Fruit fly (Drosophila melanogaster) whole organism, embryonic: ENCODE data around the gene Acn.

ENCODE experiments used
- Adf1 ChIP-seq: fragments of 200-800 bp; sonication (Bioruptor generic); IDR thresholded peaks from 2 replicates; pipeline ENCODE4 v1.3.6; 2022; ENCODE audit warnings: missing biosample characterization, missing genetic modification characterization
- CG12942 ChIP-seq: fragments of 200-800 bp; sonication (Bioruptor generic); optimal IDR thresholded peaks from 3 replicates; lab custom pipeline; 2016; ENCODE audit warnings: missing biosample characterization, missing genetic modification characterization
- CG1529 ChIP-seq: fragments of 200-800 bp; sonication (Bioruptor generic); optimal IDR thresholded peaks from 3 replicates; lab custom pipeline; 2018; ENCODE audit warnings: missing biosample characterization, missing genetic modification characterization
- CG17829 ChIP-seq: fragments of 200-800 bp; optimal IDR thresholded peaks from 2 replicates; lab custom pipeline; 2019; ENCODE audit warnings: missing biosample characterization, mild to moderate bottlenecking, missing genetic modification characterization, moderate library complexity
- CG18011 ChIP-seq: fragments of 200-800 bp; sonication (Bioruptor generic); optimal IDR thresholded peaks from 2 replicates; lab custom pipeline; 2017; ENCODE audit warnings: missing biosample characterization, missing genetic modification characterization, mild to moderate bottlenecking, moderate library complexity, missing genotype
- CG18764 ChIP-seq: fragments of 200-800 bp; sonication (Bioruptor generic); optimal IDR thresholded peaks from 3 replicates; lab custom pipeline; 2016; ENCODE audit warnings: missing biosample characterization, missing genetic modification characterization
- CG2712 ChIP-seq: fragments of 200-800 bp; optimal IDR thresholded peaks from 3 replicates; lab custom pipeline; 2019; ENCODE audit warnings: missing biosample characterization, mild to moderate bottlenecking, missing genetic modification characterization, moderate library complexity
- CG30403 ChIP-seq: fragments of 200-800 bp; sonication (Bioruptor generic); optimal IDR thresholded peaks from 3 replicates; lab custom pipeline; 2016; ENCODE audit warnings: missing biosample characterization, missing genetic modification characterization
- CG3407 ChIP-seq: fragments of 200-800 bp; sonication (Bioruptor generic); optimal IDR thresholded peaks from 2 replicates; lab custom pipeline; 2018; ENCODE audit warnings: missing biosample characterization, mild to moderate bottlenecking, missing genetic modification characterization
- CG34422 ChIP-seq: fragments of 200-800 bp; sonication (Bioruptor generic); IDR thresholded peaks from 3 replicates; pipeline ENCODE4 v1.3.6; 2022; ENCODE audit warnings: missing biosample characterization, missing genetic modification characterization
- CG3995 ChIP-seq: fragments of 200-800 bp; sonication (Bioruptor generic); optimal IDR thresholded peaks from 3 replicates; lab custom pipeline; 2016; ENCODE audit warnings: missing biosample characterization, missing genetic modification characterization
- CG4282 ChIP-seq: fragments of 200-800 bp; sonication (Bioruptor generic); optimal IDR thresholded peaks from 2 replicates; lab custom pipeline; 2016; ENCODE audit warnings: missing biosample characterization, missing genetic modification characterization
- CG6254 ChIP-seq: fragments of 200-800 bp; sonication (Bioruptor generic); optimal IDR thresholded peaks from 3 replicates; lab custom pipeline; 2017; ENCODE audit warnings: mild to moderate bottlenecking, missing biosample characterization, missing genetic modification reagents, missing genetic modification characterization
- CG7357 ChIP-seq: fragments of 200-800 bp; sonication (Bioruptor generic); IDR thresholded peaks from 3 replicates; pipeline ENCODE4 v1.3.6; 2022; ENCODE audit warnings: missing biosample characterization, missing genetic modification characterization
- CG7745 ChIP-seq: fragments of 200-800 bp; sonication (Bioruptor generic); optimal IDR thresholded peaks from 2 replicates; lab custom pipeline; 2018; ENCODE audit warnings: missing biosample characterization, mild to moderate bottlenecking, missing genetic modification characterization, moderate library complexity
- CG8478 ChIP-seq: fragments of >200 bp; optimal IDR thresholded peaks from 2 replicates; lab custom pipeline; 2018
- CG9437 ChIP-seq: fragments of 200-800 bp; sonication (Bioruptor generic); optimal IDR thresholded peaks from 2 replicates; lab custom pipeline; 2018; ENCODE audit warnings: missing biosample characterization, mild to moderate bottlenecking, missing genetic modification characterization
- CG9609 ChIP-seq: fragments of 200-800 bp; sonication (Bioruptor generic); optimal IDR thresholded peaks from 3 replicates; lab custom pipeline; 2016; ENCODE audit warnings: missing biosample characterization, missing genetic modification characterization
- CrebB ChIP-seq: fragments of 200-800 bp; sonication (Bioruptor generic); optimal IDR thresholded peaks from 3 replicates; lab custom pipeline; 2018; ENCODE audit warnings: missing biosample characterization, mild to moderate bottlenecking, missing genetic modification characterization
- H15 ChIP-seq: fragments of 200-800 bp; sonication (Bioruptor generic); IDR thresholded peaks from 3 replicates; pipeline ENCODE4 v1.3.6; 2022; ENCODE audit warnings: missing biosample characterization, missing genetic modification characterization
- Lim3 ChIP-seq: fragments of 200-800 bp; sonication (Bioruptor generic); IDR thresholded peaks from 2 replicates; pipeline ENCODE4 v1.3.6; 2022; ENCODE audit warnings: missing biosample characterization, missing genetic modification characterization
- MESR4 ChIP-seq: fragments of 200-800 bp; sonication (Bioruptor generic); optimal IDR thresholded peaks from 2 replicates; lab custom pipeline; 2018; ENCODE audit warnings: missing biosample characterization, mild to moderate bottlenecking, missing genetic modification characterization, moderate library complexity
- MTF-1 ChIP-seq: fragments of 200-800 bp; sonication (Bioruptor generic); optimal IDR thresholded peaks from 2 replicates; lab custom pipeline; 2018; ENCODE audit warnings: missing biosample characterization, mild to moderate bottlenecking, missing genetic modification characterization, borderline replicate concordance
- Nf-YA ChIP-seq: fragments of 200-800 bp; sonication (Bioruptor generic); IDR thresholded peaks from 2 replicates; pipeline ENCODE4 v1.3.6; 2022; ENCODE audit warnings: missing biosample characterization, missing genetic modification characterization
- Pdp1 ChIP-seq, 2 experiments: fragments of 200-800 bp; sonication (Bioruptor generic); optimal IDR thresholded peaks; 3 replicates each; lab custom pipeline; 2016; ENCODE audit warnings: missing biosample characterization in 2 of 2, missing genetic modification characterization in 2 of 2, mild to moderate bottlenecking in 1 of 2, moderate library complexity in 1 of 2
- Scr ChIP-seq: fragments of 200-800 bp; sonication (Bioruptor generic); IDR thresholded peaks from 2 replicates; pipeline ENCODE4 v1.3.6; 2022; ENCODE audit warnings: missing biosample characterization, missing genetic modification characterization; ENCODE audit not compliant: partially characterized antibody
- Side ChIP-seq: fragments of 200-800 bp; sonication (Bioruptor generic); optimal IDR thresholded peaks from 2 replicates; lab custom pipeline; 2016; ENCODE audit warnings: missing biosample characterization, missing genetic modification characterization
- Xbp1 ChIP-seq: fragments of 200-800 bp; sonication (Bioruptor generic); optimal IDR thresholded peaks from 3 replicates; lab custom pipeline; 2016; ENCODE audit warnings: missing biosample characterization, mild to moderate bottlenecking, missing genetic modification characterization
- ara ChIP-seq: fragments of 200-800 bp; sonication (Bioruptor generic); IDR thresholded peaks from 2 replicates; pipeline ENCODE4 v1.3.6; 2022; ENCODE audit warnings: missing biosample characterization, missing genetic modification characterization
- ase ChIP-seq: fragments of 200-800 bp; sonication (Bioruptor generic); IDR thresholded peaks from 3 replicates; pipeline ENCODE4 v1.3.6; 2022; ENCODE audit warnings: missing biosample characterization, missing genetic modification characterization
- caup ChIP-seq: fragments of 200-800 bp; sonication (Bioruptor generic); optimal IDR thresholded peaks from 3 replicates; lab custom pipeline; 2017; ENCODE audit warnings: missing biosample characterization, mild to moderate bottlenecking, missing genetic modification characterization, moderate library complexity; ENCODE audit not compliant: severe bottlenecking
- cg ChIP-seq: fragments of 200-800 bp; sonication (Bioruptor generic); optimal IDR thresholded peaks from 3 replicates; lab custom pipeline; 2019; ENCODE audit warnings: missing biosample characterization, mild to moderate bottlenecking, missing genetic modification characterization, moderate library complexity
- chif ChIP-seq, 2 experiments: fragments of 200-800 bp; sonication (Bioruptor generic); optimal IDR thresholded peaks; 3 replicates each; lab custom pipeline; 2016; ENCODE audit warnings: missing biosample characterization in 2 of 2, missing genetic modification characterization in 2 of 2
- chinmo ChIP-seq: fragments of 200-800 bp; sonication (Bioruptor generic); IDR thresholded peaks from 4 replicates; pipeline ENCODE4 v1.3.6; 2022; ENCODE audit warnings: missing biosample characterization, missing genetic modification characterization; ENCODE audit not compliant: partially characterized antibody
- dati ChIP-seq: fragments of 200-800 bp; sonication (Bioruptor generic); IDR thresholded peaks from 2 replicates; pipeline ENCODE4 v1.3.6; 2022; ENCODE audit warnings: missing biosample characterization, missing genetic modification characterization
- fd96Cb ChIP-seq: fragments of 200-800 bp; sonication (Bioruptor generic); optimal IDR thresholded peaks from 2 replicates; lab custom pipeline; 2018; ENCODE audit warnings: missing biosample characterization, mild to moderate bottlenecking, missing genetic modification characterization, moderate library complexity
- fru ChIP-seq: fragments of >200 bp; optimal IDR thresholded peaks from 2 replicates; lab custom pipeline; 2017
- gsb ChIP-seq: fragments of 200-800 bp; sonication (Bioruptor generic); IDR thresholded peaks from 2 replicates; pipeline ENCODE4 v1.3.6; 2022; ENCODE audit warnings: missing biosample characterization, missing genetic modification characterization
- h ChIP-seq: fragments of >200 bp; optimal IDR thresholded peaks from 2 replicates; lab custom pipeline; 2017
- inv ChIP-seq: fragments of 200-800 bp; sonication (Bioruptor generic); IDR thresholded peaks from 2 replicates; pipeline ENCODE4 v1.3.6; 2022; ENCODE audit warnings: missing biosample characterization, missing genetic modification characterization; ENCODE audit not compliant: partially characterized antibody
- kni ChIP-seq: fragments of 200-800 bp; sonication (Bioruptor generic); optimal IDR thresholded peaks from 3 replicates; lab custom pipeline; 2017; ENCODE audit warnings: mild to moderate bottlenecking, missing biosample characterization, missing genetic modification reagents, missing genetic modification characterization
- lola ChIP-seq, 3 experiments: fragments of >200 bp in 2 of 3; fragments of 200-800 bp in 1 of 3; sonication (Bioruptor generic) in 1 of 3; optimal IDR thresholded peaks; 2 replicates each; lab custom pipeline; 2017 to 2019; ENCODE audit warnings: missing biosample characterization in 3 of 3, missing genetic modification characterization in 3 of 3, mild to moderate bottlenecking in 1 of 3, moderate library complexity in 1 of 3
- mld ChIP-seq: fragments of 200-800 bp; sonication (Bioruptor generic); IDR thresholded peaks from 3 replicates; pipeline ENCODE4 v1.3.6; 2022; ENCODE audit warnings: missing biosample characterization, missing genetic modification characterization; ENCODE audit not compliant: partially characterized antibody
- org-1 ChIP-seq: fragments of 200-800 bp; sonication (Bioruptor generic); optimal IDR thresholded peaks from 2 replicates; lab custom pipeline; 2017; ENCODE audit warnings: missing biosample characterization, missing genetic modification characterization
- row ChIP-seq: fragments of 200-800 bp; sonication (Bioruptor generic); IDR thresholded peaks from 3 replicates; pipeline ENCODE4 v1.3.6; 2022; ENCODE audit warnings: missing biosample characterization, missing genetic modification characterization
- slp2 ChIP-seq: fragments of 200-800 bp; sonication (Bioruptor generic); optimal IDR thresholded peaks from 2 replicates; lab custom pipeline; 2016; ENCODE audit warnings: missing biosample characterization, missing genetic modification characterization
- sr ChIP-seq: fragments of 200-800 bp; sonication (Bioruptor generic); IDR thresholded peaks from 3 replicates; pipeline ENCODE4 v1.3.6; 2022; ENCODE audit warnings: missing biosample characterization, missing genetic modification characterization
- wdn ChIP-seq: fragments of 200-800 bp; sonication (Bioruptor generic); IDR thresholded peaks from 2 replicates; pipeline ENCODE4 v1.3.6; 2022; ENCODE audit warnings: missing biosample characterization, missing genetic modification characterization
- zen ChIP-seq: fragments of 200-800 bp; sonication (Bioruptor generic); optimal IDR thresholded peaks from 3 replicates; lab custom pipeline; 2018; ENCODE audit warnings: missing biosample characterization, mild to moderate bottlenecking, missing genetic modification characterization, moderate library complexity

Gene Acn

dm6 chr2L:19054516-19054887 lies 9.3 kb downstream of the Acn start:
- TF ChIP-seq CG3995 (no peak), cg (GFP tag; lab: Kevin White, UChicago) (peak; percentile 78), chif (GFP tag; optimal IDR thresholded peaks at IDR 0.05; lab: Kevin White, UChicago) (no peak), dati (GFP tag; lab: Robert Waterston, UW) (no peak), MESR4 (GFP tag; lab: Kevin White, UChicago) (peak; percentile 18), gsb (GFP tag; lab: Robert Waterston, UW) (no peak), CG18764 (GFP tag; lab: Kevin White, UChicago) (no peak), wdn (GFP tag; lab: Robert Waterston, UW) (no peak), CG9609 (GFP tag; lab: Kevin White, UChicago) (no peak), ase (GFP tag; lab: Robert Waterston, UW) (no peak), lola (GFP tag; optimal IDR thresholded peaks at IDR 0.05; lab: Kevin White, UChicago) (no peak), Side (GFP tag; lab: Kevin White, UChicago) (no peak), CG2712 (tag; lab: Kevin White, UChicago) (no peak), Adf1 (0 out of 2 replicates have a peak, but pooled peaks have one; percentile 29), CG1529 (GFP tag; lab: Kevin White, UChicago) (no peak), fru (lab: Kevin White, UChicago) (peak; percentile 34), Lim3 (GFP tag; lab: Robert Waterston, UW) (0 out of 2 replicates have a peak, but pooled peaks have one; percentile 5), CG34422 (GFP tag; lab: Robert Waterston, UW) (0 out of 3 replicates have a peak, but pooled peaks have one; percentile 30), CG12942 (GFP tag; lab: Kevin White, UChicago) (no peak), chinmo (GFP tag; lab: Robert Waterston, UW) (0 out of 4 replicates have a peak, but pooled peaks have one; percentile 27), inv (GFP tag; lab: Robert Waterston, UW) (no peak), MTF-1 (GFP tag; lab: Kevin White, UChicago) (no peak), CG8478 (lab: Kevin White, UChicago) (peak; percentile 52), Xbp1 (GFP tag; lab: Kevin White, UChicago) (no peak), row (GFP tag; lab: Robert Waterston, UW) (no peak), kni (GFP tag; lab: Kevin White, UChicago) (peak; percentile 80)

DNA sequence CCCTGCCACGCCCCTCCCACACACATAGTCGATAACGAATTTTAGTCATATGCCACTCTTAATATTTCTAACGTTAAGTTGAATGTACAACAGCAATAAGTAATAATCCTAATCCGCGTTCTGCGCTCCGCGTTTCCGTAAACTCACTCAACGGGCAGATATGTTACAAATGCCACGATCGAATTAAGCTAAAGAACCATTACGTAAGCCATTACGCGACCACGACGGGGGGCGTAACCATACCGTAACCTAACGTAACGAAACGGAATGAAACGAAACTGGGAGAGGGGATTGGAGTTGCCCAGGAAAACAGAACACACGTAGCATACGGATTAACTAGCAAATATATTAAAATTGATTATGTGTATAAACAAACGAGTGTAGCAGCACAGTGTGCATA lies 12.6 kb downstream of the Acn start:
- TF ChIP-seq CG4282 (no peak), CG9437 (GFP tag; lab: Kevin White, UChicago) (peak; percentile 95), mld (GFP tag; lab: Robert Waterston, UW) (peak; percentile 38; the same call in 1 of the 3 replicates), ara (GFP tag; lab: Robert Waterston, UW) (no peak), CrebB (tag; lab: Kevin White, UChicago) (no peak), Pdp1 (GFP tag; optimal IDR thresholded peaks at IDR 0.05; lab: Kevin White, UChicago) (peak in 1 of 2 experiments; percentile 61)

- TF ChIP-seq ase (GFP tag; lab: Robert Waterston, UW) = peak; percentile 47; the same call in 1 of the 3 replicates
- peak; percentile 69 for TF ChIP-seq fd96Cb (tag; lab: Kevin White, UChicago)
- TF ChIP-seq Nf-YA (GFP tag; lab: Robert Waterston, UW) = peak; percentile 47; the same call in 1 of the 2 replicates
- no peak for TF ChIP-seq Scr
- peak; percentile 68 for TF ChIP-seq CG6254
- TF ChIP-seq CG3407 = no peak
- peak; percentile 75; the same call in 1 of the 2 replicates for TF ChIP-seq ara (GFP tag; lab: Robert Waterston, UW)
- TF ChIP-seq CG7745 (tag; lab: Kevin White, UChicago) = no peak
- TF ChIP-seq caup (GFP tag; lab: Kevin White, UChicago) = no peak
- TF ChIP-seq h (lab: Kevin White, UChicago) = no peak
- peak; percentile 57 for TF ChIP-seq CG30403 (GFP tag; lab: Kevin White, UChicago)
- TF ChIP-seq slp2 (GFP tag; lab: Kevin White, UChicago) = peak; percentile 4
- no peak for TF ChIP-seq sr
- peak; percentile 40; the same call in 1 of the 3 replicates for TF ChIP-seq H15 (GFP tag; lab: Robert Waterston, UW)
- no peak for TF ChIP-seq CG7357
- no peak for TF ChIP-seq CG18011 (GFP tag; lab: Kevin White, UChicago)
- no peak for TF ChIP-seq org-1 (GFP tag; lab: Kevin White, UChicago)
- peak; percentile 67 for TF ChIP-seq CG17829
- peak; percentile 51 for TF ChIP-seq zen (tag; lab: Kevin White, UChicago)
Observed at dm6 chr2L:19058916-19059315, 13.8 kb downstream of the Acn start, which contains the start of gene Phlpp. Gene Phlpp, plus strand, starts transcription at chr2L:19059129.
